Worm (Caenorhabditis elegans) whole organism, L2 larva: Measurements from ENCODE around the gene Y37H2A.18.

Experiments used
- ama-1 ChIP-seq: fragments of 150-350 bp; optimal IDR thresholded peaks from 2 replicates; lab custom pipeline; 2018; ENCODE audit warnings: inconsistent platforms
- elt-3 ChIP-seq: sonication (generic microtip); optimal IDR thresholded peaks from 2 replicates; lab custom pipeline; 2017; ENCODE audit warnings: missing biosample characterization, missing genetic modification characterization
- fos-1 ChIP-seq: fragments of 150-350 bp; optimal IDR thresholded peaks from 2 replicates; lab custom pipeline; 2014; ENCODE audit warnings: missing biosample characterization, missing genetic modification characterization
- zag-1 ChIP-seq: fragments of 150-350 bp; optimal IDR thresholded peaks from 2 replicates; lab custom pipeline; 2014; ENCODE audit warnings: missing biosample characterization, missing genetic modification characterization

- TF ChIP-seq fos-1 (tag; lab: Kevin White, UChicago) (no peak), zag-1 (tag; lab: Kevin White, UChicago) (no peak), elt-3 (tag; lab: Kevin White, UChicago) (no peak), ama-1 (no peak)
These were observed 10.4 kb upstream of the Y37H2A.18 start, which contains the start of gene Y37H2A.14 for ce11 chrV:18143445-18143844.
